Worm (Caenorhabditis elegans) whole organism, L4 larva: ENCODE measurements around the gene F11G11.13.

Experiments
- D1046.2 ChIP-seq: fragments of 200-800 bp; sonication (Bioruptor generic); IDR thresholded peaks from 2 replicates; pipeline ENCODE4 v1.3.6; 2022; ENCODE audit warnings: missing genetic modification characterization, missing compliant biosample characterization
- ces-1 ChIP-seq: fragments of 150-350 bp; sonication (generic microtip); optimal IDR thresholded peaks from 4 replicates; lab custom pipeline; 2014; ENCODE audit warnings: missing biosample characterization, missing genetic modification reagents, missing genetic modification characterization
- egl-27 ChIP-seq: sonication (generic microtip); optimal IDR thresholded peaks from 3 replicates; lab custom pipeline; 2017; ENCODE audit warnings: missing biosample characterization, missing genetic modification reagents, missing genetic modification characterization
- fos-1 ChIP-seq: fragments of 150-350 bp; optimal IDR thresholded peaks from 2 replicates; lab custom pipeline; 2014; ENCODE audit warnings: missing biosample characterization, missing genetic modification characterization
- hif-1 ChIP-seq, 2 experiments: sonication (generic microtip); optimal IDR thresholded peaks; 2 replicates each; lab custom pipeline; 2016 to 2017; ENCODE audit warnings: missing compliant biosample characterization in 2 of 2, missing genetic modification characterization in 2 of 2, missing genetic modification reagents in 2 of 2, missing genotype in 2 of 2, mild to moderate bottlenecking in 1 of 2
- nhr-11 ChIP-seq: fragments of 150-350 bp; optimal IDR thresholded peaks from 2 replicates; lab custom pipeline; 2014; ENCODE audit warnings: missing biosample characterization, missing genetic modification characterization
- nhr-237 ChIP-seq: sonication (generic microtip); optimal IDR thresholded peaks from 2 replicates; lab custom pipeline; 2017; ENCODE audit warnings: missing biosample characterization, missing genetic modification characterization
- nhr-25 ChIP-seq: sonication (generic microtip); optimal IDR thresholded peaks from 2 replicates; lab custom pipeline; 2017; ENCODE audit warnings: missing genetic modification characterization, mild to moderate bottlenecking, missing compliant biosample characterization, antibody characterized with exemption, moderate library complexity, borderline replicate concordance; ENCODE audit not compliant: insufficient read depth
- nhr-48 ChIP-seq: sonication (generic microtip); optimal IDR thresholded peaks from 2 replicates; lab custom pipeline; 2016; ENCODE audit warnings: mild to moderate bottlenecking, missing genetic modification characterization, missing compliant biosample characterization
- nhr-76 ChIP-seq: fragments of 150-350 bp; optimal IDR thresholded peaks from 2 replicates; lab custom pipeline; 2014; ENCODE audit warnings: missing biosample characterization, missing genetic modification characterization
- nhr-77 ChIP-seq: fragments of 150-350 bp; optimal IDR thresholded peaks from 2 replicates; lab custom pipeline; 2014; ENCODE audit warnings: missing biosample characterization, missing genetic modification characterization
- sdz-12 ChIP-seq: fragments of 200-800 bp; sonication (Bioruptor generic); optimal IDR thresholded peaks from 2 replicates; lab custom pipeline; 2018; ENCODE audit warnings: mild to moderate bottlenecking, missing genetic modification characterization, missing compliant biosample characterization
- tag-97 ChIP-seq: fragments of 200-800 bp; sonication (Bioruptor generic); IDR thresholded peaks from 2 replicates; pipeline ENCODE4 v1.3.6; 2022; ENCODE audit warnings: missing genetic modification characterization, missing compliant biosample characterization

DNA sequence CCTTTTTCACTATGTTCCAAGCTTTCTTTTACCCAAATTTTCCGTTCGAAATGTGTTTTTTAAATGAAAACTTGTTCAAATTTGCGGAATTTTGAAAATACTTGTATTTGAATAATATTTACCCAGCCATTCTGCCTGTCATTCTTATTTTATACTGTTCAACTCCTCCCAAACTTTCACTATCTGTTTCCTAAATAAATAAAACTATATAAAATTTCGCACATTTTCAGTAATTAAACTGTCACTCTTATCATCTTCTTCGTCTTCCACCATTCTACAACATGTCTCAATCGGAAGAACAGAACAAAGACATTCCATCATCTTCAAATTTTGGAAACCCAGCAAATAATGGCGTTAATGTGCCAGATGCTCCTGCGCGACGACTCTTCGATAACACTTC is 28.8 kb upstream of the F11G11.13 start, which contains the start of gene btbd-10:
- TF ChIP-seq nhr-237 (tag; lab: Kevin White, UChicago) (no peak), nhr-76 (tag; lab: Kevin White, UChicago) (no peak), fos-1 (tag; lab: Kevin White, UChicago) (no peak), sdz-12 (no peak), ces-1 (GFP tag; lab: Kevin White, UChicago) (no peak), nhr-25 (tag; lab: Kevin White, UChicago) (no peak), hif-1 (tag; optimal IDR thresholded peaks at IDR 0.05; lab: Kevin White, UChicago) (no peak), tag-97 (GFP tag; lab: Robert Waterston, UW) (no peak), egl-27 (tag; lab: Kevin White, UChicago) (no peak), nhr-11 (tag; lab: Kevin White, UChicago) (no peak), nhr-77 (tag; lab: Kevin White, UChicago) (no peak), nhr-48 (no peak), D1046.2 (no peak)
